Worm (Caenorhabditis elegans): Measurements from ENCODE around the gene gst-2.

DNA sequence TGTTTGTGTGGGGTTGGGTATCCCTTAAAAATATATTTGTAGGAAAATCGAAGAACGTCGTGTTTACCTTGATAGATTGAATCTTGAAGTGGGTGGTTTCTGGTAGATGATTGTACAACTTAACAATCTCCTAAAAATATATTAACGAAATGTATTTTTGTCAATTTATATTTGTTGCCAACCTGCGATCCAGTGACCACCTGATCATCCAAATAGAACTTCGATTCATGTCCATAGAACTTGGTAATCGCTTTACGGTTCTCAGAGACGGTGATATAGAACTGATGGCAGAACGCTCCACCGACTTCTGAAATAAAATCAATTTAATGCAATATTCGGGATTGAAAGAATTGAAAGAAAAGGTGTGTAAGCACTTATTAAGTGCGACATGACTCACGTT lies 13.4 kb downstream of the gst-2 start:
- TF ChIP-seq mep-1 (tag; optimal IDR thresholded peaks at IDR 0.05) (no peak), lin-15B (tag; optimal IDR thresholded peaks at IDR 0.05) (no peak), lin-39 (tag; optimal IDR thresholded peaks at IDR 0.05) (no peak)
